Worm (Caenorhabditis elegans): ENCODE measurements around the gene T15B7.1.

DNA sequence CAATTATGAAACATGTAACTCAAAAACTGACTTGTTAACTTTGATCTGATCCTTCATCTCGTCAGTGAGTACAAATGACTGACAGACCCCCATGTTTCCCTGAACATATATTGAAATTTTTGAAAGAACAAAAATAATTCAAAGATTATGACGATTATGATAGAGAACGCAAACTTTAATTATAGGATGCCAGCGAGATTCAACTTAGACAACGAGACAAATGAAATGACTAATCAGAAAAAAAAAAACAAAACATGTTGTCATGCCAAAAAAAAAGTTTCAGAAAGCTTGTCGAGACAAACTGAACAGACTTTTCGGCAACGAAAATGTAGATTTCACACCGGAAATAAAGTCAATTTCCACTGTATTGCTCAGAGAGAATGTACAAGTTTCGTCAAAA, 12.2 kb downstream of the T15B7.1 start, which contains the start of gene gpa-10:
- TF ChIP-seq pax-3 (tag; optimal IDR thresholded peaks at IDR 0.05) (no peak), snpc-4 (tag; optimal IDR thresholded peaks at IDR 0.05) (no peak), mep-1 (tag; optimal IDR thresholded peaks at IDR 0.05) (no peak), zag-1 (tag; optimal IDR thresholded peaks at IDR 0.05) (no peak), mdl-1 (tag; optimal IDR thresholded peaks at IDR 0.05) (no peak), ztf-11 (tag; optimal IDR thresholded peaks at IDR 0.05) (no peak), skn-1 (tag; optimal IDR thresholded peaks at IDR 0.05) (no peak), fkh-8 (tag; optimal IDR thresholded peaks at IDR 0.05) (no peak), unc-62 (GFP tag; optimal IDR thresholded peaks at IDR 0.05) (no peak)

All from whole organism, L1 larva.